Worm (Caenorhabditis elegans): ENCODE data around the gene C26B2.8.
A peak's percentile ranks its signal among the peaks of the same experiment; 100 is the strongest.

DNA sequence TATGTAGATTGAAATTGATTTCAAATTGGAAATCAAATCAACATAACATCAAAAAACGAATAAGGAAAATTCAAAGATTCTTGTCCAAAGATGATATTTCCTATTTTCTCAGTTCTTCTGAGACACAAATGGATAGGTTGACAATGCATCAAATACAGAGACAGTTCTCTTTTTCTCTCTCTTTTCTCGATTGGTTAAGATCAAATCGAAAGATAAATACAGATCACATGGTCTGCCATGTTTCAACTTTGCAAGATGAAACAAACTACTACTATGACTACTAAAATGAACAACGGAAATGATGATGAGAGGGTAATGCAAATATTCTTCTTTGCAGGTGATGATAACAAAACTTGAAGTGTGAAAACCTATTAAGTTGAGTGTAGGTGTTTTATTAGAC, 22.5 kb downstream of the C26B2.8 start:
- TF ChIP-seq ceh-82 (tag; optimal IDR thresholded peaks at IDR 0.05) = no peak
- TF ChIP-seq nhr-23 (tag; optimal IDR thresholded peaks at IDR 0.05) = peak; percentile 27
- TF ChIP-seq nhr-28 (tag; optimal IDR thresholded peaks at IDR 0.05) = no peak
- no peak for TF ChIP-seq fkh-10 (GFP tag; optimal IDR thresholded peaks at IDR 0.05)
- TF ChIP-seq zag-1 (tag; optimal IDR thresholded peaks at IDR 0.05) = no peak
- TF ChIP-seq sea-2 (GFP tag; optimal IDR thresholded peaks at IDR 0.05) = no peak
- TF ChIP-seq nhr-11 (tag; optimal IDR thresholded peaks at IDR 0.05) = no peak
- TF ChIP-seq pha-4 (tag; optimal IDR thresholded peaks at IDR 0.05) = no peak
- TF ChIP-seq egl-5 (tag; optimal IDR thresholded peaks at IDR 0.05) = no peak
- TF ChIP-seq skn-1 (tag; optimal IDR thresholded peaks at IDR 0.05) = no peak
- no peak for TF ChIP-seq mdl-1 (tag; optimal IDR thresholded peaks at IDR 0.05)
- no peak for TF ChIP-seq R02D3.7 (tag; optimal IDR thresholded peaks at IDR 0.05)
- TF ChIP-seq ztf-11 (tag; optimal IDR thresholded peaks at IDR 0.05) = no peak
